Worm (Caenorhabditis elegans): ENCODE results near the gene twk-9.
"Not testable (repeated sequence)": the region's sequence is repeated elsewhere in the genome, so short reads cannot be mapped to it uniquely, and the experiment has no call there.

DNA sequence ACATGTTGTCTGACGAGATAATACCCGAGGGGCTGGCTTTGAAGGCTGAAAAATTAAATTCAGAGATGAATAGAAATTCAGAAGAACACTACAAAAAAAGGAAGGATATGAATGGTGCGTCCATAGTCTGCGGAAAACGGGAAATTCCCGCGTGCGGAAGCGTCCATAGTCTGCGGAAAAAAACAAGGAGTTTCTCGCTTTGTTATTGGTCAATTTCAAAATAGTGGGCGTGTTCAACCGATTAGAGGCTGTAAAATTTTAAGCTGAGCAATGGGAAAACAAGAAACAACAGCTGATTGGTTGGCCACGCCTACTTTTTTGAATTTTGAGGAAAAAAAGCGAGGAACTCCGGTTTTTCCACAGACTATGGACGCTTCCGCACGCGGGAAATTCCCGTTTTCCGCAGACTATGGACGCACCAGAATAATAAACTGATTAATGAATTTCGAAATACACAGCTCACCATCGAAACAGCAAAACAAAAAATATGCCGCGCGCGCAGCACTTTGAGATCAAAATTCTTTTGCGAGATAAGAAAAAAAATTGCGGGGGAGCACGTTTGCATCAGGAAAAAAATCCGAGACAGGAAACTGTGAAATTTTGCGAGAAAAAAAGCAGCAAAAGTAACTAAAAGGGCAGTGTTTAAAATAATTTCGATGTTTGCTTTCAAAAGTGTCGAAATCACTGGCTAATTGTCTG lies 48.0 kb downstream of the twk-9 start, which contains the start of gene gln-6:
- not testable (repeated sequence) for TF ChIP-seq daf-8 (GFP tag; IDR thresholded peaks at IDR 0.05); lin-1 (GFP tag; IDR thresholded peaks at IDR 0.05); fkh-10 (GFP tag; optimal IDR thresholded peaks at IDR 0.05); egl-27 (tag; optimal IDR thresholded peaks at IDR 0.05); T20F7.1 (GFP tag; optimal IDR thresholded peaks at IDR 0.05)

All from whole organism, L4 larva.